Fruit fly (Drosophila melanogaster) whole organism, pupa: ENCODE data around the gene CG3285.

Experiments used
- CG10348 ChIP-seq: fragments of 200-800 bp; sonication (Bioruptor generic); IDR thresholded peaks from 2 replicates; pipeline ENCODE4 v1.3.6; 2022; ENCODE audit warnings: missing biosample characterization, missing genetic modification characterization
- CG12605 ChIP-seq: fragments of 200-800 bp; sonication (Bioruptor generic); IDR thresholded peaks from 2 replicates; pipeline ENCODE4 v1.3.6; 2022; ENCODE audit warnings: missing biosample characterization, missing genetic modification characterization
- CG13204 ChIP-seq: fragments of 200-800 bp; sonication (Bioruptor generic); optimal IDR thresholded peaks from 2 replicates; lab custom pipeline; 2018; ENCODE audit warnings: missing biosample characterization, mild to moderate bottlenecking, missing genetic modification characterization, moderate library complexity
- CG14655 ChIP-seq: fragments of 200-800 bp; sonication (Bioruptor generic); optimal IDR thresholded peaks from 3 replicates; lab custom pipeline; 2017; ENCODE audit warnings: mild to moderate bottlenecking, missing biosample characterization, missing genetic modification reagents, missing genetic modification characterization
- CG15710 ChIP-seq: fragments of 200-800 bp; sonication (Bioruptor generic); optimal IDR thresholded peaks from 2 replicates; lab custom pipeline; 2018; ENCODE audit warnings: missing biosample characterization, mild to moderate bottlenecking, missing genetic modification characterization, moderate library complexity
- CG17806 ChIP-seq: fragments of 200-800 bp; sonication (Bioruptor generic); optimal IDR thresholded peaks from 2 replicates; lab custom pipeline; 2018; ENCODE audit warnings: missing biosample characterization, mild to moderate bottlenecking, missing genetic modification characterization, moderate library complexity
- CG32121 ChIP-seq: fragments of 200-800 bp; sonication (Bioruptor generic); IDR thresholded peaks from 2 replicates; pipeline ENCODE4 v1.3.6; 2022; ENCODE audit warnings: missing biosample characterization, missing genetic modification characterization
- CG34367 ChIP-seq: fragments of 200-800 bp; sonication (Bioruptor generic); optimal IDR thresholded peaks from 2 replicates; lab custom pipeline; 2018; ENCODE audit warnings: missing biosample characterization, mild to moderate bottlenecking, missing genetic modification characterization
- CG4496 ChIP-seq: fragments of 200-800 bp; sonication (Bioruptor generic); IDR thresholded peaks from 3 replicates; pipeline ENCODE4 v1.3.6; 2022; ENCODE audit warnings: missing biosample characterization, missing genetic modification characterization
- CG8159 ChIP-seq: fragments of 200-800 bp; sonication (Bioruptor generic); optimal IDR thresholded peaks from 3 replicates; lab custom pipeline; 2018; ENCODE audit warnings: missing biosample characterization, mild to moderate bottlenecking, missing genetic modification characterization, moderate library complexity
- CG8301 ChIP-seq: fragments of 200-800 bp; sonication (Bioruptor generic); optimal IDR thresholded peaks from 2 replicates; lab custom pipeline; 2018; ENCODE audit warnings: missing biosample characterization, mild to moderate bottlenecking, missing genetic modification characterization
- CG9948 ChIP-seq: fragments of 200-800 bp; sonication (Bioruptor generic); optimal IDR thresholded peaks from 2 replicates; lab custom pipeline; 2018; ENCODE audit warnings: missing biosample characterization, mild to moderate bottlenecking, missing genetic modification characterization, moderate library complexity
- D1 ChIP-seq: fragments of 200-800 bp; sonication (Bioruptor generic); optimal IDR thresholded peaks from 2 replicates; lab custom pipeline; 2018; ENCODE audit warnings: missing biosample characterization, mild to moderate bottlenecking, missing genetic modification characterization, moderate library complexity
- EcR ChIP-seq: fragments of 200-800 bp; sonication (Bioruptor generic); optimal IDR thresholded peaks from 3 replicates; lab custom pipeline; 2019; ENCODE audit warnings: missing biosample characterization, missing genetic modification characterization, mild to moderate bottlenecking, moderate library complexity, missing genetic modification reagents
- Ets98B ChIP-seq: fragments of 200-800 bp; sonication (Bioruptor generic); IDR thresholded peaks from 2 replicates; pipeline ENCODE4 v1.3.6; 2022; ENCODE audit warnings: missing biosample characterization, missing genetic modification characterization
- Pif1A ChIP-seq: fragments of 200-800 bp; sonication (Bioruptor generic); optimal IDR thresholded peaks from 3 replicates; lab custom pipeline; 2016; ENCODE audit warnings: missing biosample characterization, missing genetic modification characterization
- Pif1B ChIP-seq: fragments of 200-800 bp; sonication (Bioruptor generic); optimal IDR thresholded peaks from 3 replicates; lab custom pipeline; 2016; ENCODE audit warnings: missing biosample characterization, missing genetic modification characterization
- Snoo ChIP-seq: fragments of 200-800 bp; sonication (Bioruptor generic); optimal IDR thresholded peaks from 3 replicates; lab custom pipeline; 2017; ENCODE audit warnings: missing biosample characterization, mild to moderate bottlenecking, missing genetic modification characterization, inconsistent platforms
- fd96Ca ChIP-seq: fragments of 200-800 bp; sonication (Bioruptor generic); IDR thresholded peaks from 3 replicates; pipeline ENCODE4 v1.3.6; 2022; ENCODE audit warnings: missing biosample characterization, missing genetic modification characterization
- gl ChIP-seq: fragments of 200-800 bp; sonication (Bioruptor generic); optimal IDR thresholded peaks from 2 replicates; lab custom pipeline; 2018; ENCODE audit warnings: missing biosample characterization, mild to moderate bottlenecking, missing genetic modification characterization
- rn ChIP-seq: fragments of 200-800 bp; sonication (Bioruptor generic); IDR thresholded peaks from 2 replicates; pipeline ENCODE4 v1.3.6; 2022; ENCODE audit warnings: missing biosample characterization, missing genetic modification characterization

Gene CG3285

DNA sequence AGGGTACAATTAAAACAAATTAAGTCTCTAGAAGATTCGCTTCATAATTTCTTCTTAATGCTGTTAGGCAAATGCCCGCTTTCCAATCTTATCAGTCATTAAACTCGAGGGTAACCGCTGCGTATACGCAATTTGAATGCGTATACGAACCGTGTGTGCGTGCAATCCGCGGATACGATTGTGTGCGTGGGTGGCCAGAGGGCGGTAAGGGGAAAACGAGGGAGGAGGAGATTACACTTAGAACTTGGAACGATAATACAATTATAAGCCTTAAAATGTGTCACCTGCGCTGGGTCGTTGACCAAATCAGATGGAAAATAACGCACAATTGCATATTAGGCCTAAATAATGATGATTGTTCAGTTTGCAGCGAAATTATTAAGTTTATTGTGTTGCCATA, 25.1 kb downstream of the CG3285 start:
- TF ChIP-seq fd96Ca (GFP tag; lab: Robert Waterston, UW) (peak; percentile 47; the same call in 1 of the 3 replicates), CG4496 (no peak)

DNA sequence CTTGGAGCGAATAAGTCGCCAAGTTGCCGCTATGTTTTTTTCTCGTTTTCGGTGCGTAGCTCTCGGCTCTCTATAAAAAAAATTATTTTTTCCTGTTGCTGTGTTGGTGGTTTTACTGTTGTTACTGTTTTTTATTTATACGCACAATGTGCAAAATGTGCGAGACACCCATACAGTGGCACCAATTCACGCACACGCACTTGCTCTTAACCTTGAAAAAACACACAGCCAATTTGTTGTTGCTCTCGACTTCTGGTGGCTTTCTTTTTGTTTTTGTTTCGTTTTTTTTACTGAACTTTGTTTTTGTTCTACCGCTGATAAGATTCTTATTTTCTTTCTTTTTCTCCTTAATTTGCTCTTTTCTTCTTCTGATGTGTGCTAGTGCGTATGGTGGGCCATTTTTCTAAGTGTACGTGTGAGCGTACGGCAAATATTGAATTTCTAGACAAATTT, 25.5 kb downstream of the CG3285 start:
- TF ChIP-seq rn (GFP tag; lab: Robert Waterston, UW) = no peak
- no peak for TF ChIP-seq CG14655 (GFP tag; lab: Kevin White, UChicago)
- TF ChIP-seq Ets98B = 0 out of 2 replicates have a peak, but pooled peaks have one; percentile 22
- TF ChIP-seq CG12605 (GFP tag; lab: Robert Waterston, UW) = 0 out of 2 replicates have a peak, but pooled peaks have one; percentile 54
- TF ChIP-seq CG8159 = peak; percentile 82
- no peak for TF ChIP-seq CG10348
- TF ChIP-seq Pif1B (GFP tag; lab: Kevin White, UChicago) = peak; percentile 70
- TF ChIP-seq CG34367 (tag; lab: Kevin White, UChicago) = peak; percentile 80
- peak; percentile 20 for TF ChIP-seq Snoo (tag; lab: Kevin White, UChicago)
- peak; percentile 74 for TF ChIP-seq CG17806
- peak; percentile 83 for TF ChIP-seq Pif1A (GFP tag; lab: Kevin White, UChicago)
- TF ChIP-seq CG32121 (GFP tag; lab: Robert Waterston, UW) = peak; percentile 52
- TF ChIP-seq EcR = peak; percentile 78
- TF ChIP-seq CG8301 (tag; lab: Kevin White, UChicago) = peak; percentile 31
- TF ChIP-seq D1 (tag; lab: Kevin White, UChicago) = no peak
- 0 out of 3 replicates have a peak, but pooled peaks have one; percentile 16 for TF ChIP-seq fd96Ca (GFP tag; lab: Robert Waterston, UW)
- peak; percentile 72 for TF ChIP-seq CG9948 (tag; lab: Kevin White, UChicago)
- TF ChIP-seq CG13204 (GFP tag; lab: Kevin White, UChicago) = peak; percentile 96
- TF ChIP-seq gl (tag; lab: Kevin White, UChicago) = peak; percentile 91
- peak; percentile 52; the same call in 2 of the 3 replicates for TF ChIP-seq CG4496
- TF ChIP-seq CG15710 (tag; lab: Kevin White, UChicago) = peak; percentile 81

dm6 chr2L:3356790-3357696, 26.3 kb downstream of the CG3285 start, which contains the start of gene CG8838:
Gene CG8838 (plus strand): TSS chr2L:3357646.
- TF ChIP-seq rn (GFP tag; lab: Robert Waterston, UW) (no peak), CG15710 (tag; lab: Kevin White, UChicago) (no peak), CG17806 (no peak), CG14655 (GFP tag; lab: Kevin White, UChicago) (no peak), gl (tag; lab: Kevin White, UChicago) (no peak), Pif1A (GFP tag; lab: Kevin White, UChicago) (no peak), Ets98B (no peak)

DNA sequence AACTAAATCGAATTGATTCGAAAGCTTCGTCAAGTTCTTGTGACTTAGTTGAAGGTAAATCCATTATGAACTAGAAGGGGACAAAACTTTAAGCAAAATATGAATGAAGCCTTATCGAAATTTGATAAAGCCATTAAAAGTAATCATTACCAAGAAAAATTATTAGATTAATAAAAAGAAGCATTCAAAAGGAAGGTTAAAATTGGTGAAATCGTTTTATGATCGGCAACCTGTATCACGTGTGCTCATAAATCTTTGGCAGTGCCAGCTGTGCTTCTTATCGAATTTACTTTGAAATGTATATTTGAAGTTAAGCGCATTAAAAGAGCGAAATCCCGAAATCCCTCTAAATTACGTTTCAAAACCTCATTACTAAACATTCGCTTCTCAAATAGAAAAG, 31.1 kb downstream of the CG3285 start:
- TF ChIP-seq CG12605 (GFP tag; lab: Robert Waterston, UW) (no peak), rn (GFP tag; lab: Robert Waterston, UW) (no peak), CG34367 (tag; lab: Kevin White, UChicago) (no peak)

DNA sequence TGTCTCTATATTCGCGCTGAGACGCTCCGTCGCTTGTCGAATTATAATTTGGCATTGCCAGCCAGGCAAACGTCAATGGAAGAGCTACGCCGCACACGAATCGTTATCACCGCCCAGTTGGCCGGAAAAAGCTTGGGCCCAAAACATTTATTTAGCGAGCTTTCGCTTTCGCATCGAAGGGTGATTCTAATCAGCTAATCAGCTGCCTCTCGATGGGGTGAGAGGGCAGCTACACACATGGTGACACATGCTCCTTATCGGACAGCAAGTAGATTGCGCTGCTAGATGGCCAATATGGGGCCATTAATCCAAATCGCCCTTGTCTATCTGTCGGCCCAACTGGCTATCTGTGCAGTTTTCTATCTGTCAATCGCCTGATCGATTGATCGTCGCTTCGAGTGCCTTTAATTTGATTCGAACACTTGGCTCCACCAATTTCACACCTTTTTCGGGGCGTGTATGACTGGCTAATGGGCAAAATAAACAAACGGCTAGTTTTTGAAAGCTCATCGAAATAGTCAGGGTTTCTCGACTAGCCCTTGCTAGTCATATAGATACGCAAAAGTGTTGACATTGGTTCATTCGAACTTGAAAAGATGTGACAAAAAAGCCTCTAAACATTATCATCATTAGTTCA, 35.4 kb downstream of the CG3285 start:
- no peak for TF ChIP-seq CG8159

DNA sequence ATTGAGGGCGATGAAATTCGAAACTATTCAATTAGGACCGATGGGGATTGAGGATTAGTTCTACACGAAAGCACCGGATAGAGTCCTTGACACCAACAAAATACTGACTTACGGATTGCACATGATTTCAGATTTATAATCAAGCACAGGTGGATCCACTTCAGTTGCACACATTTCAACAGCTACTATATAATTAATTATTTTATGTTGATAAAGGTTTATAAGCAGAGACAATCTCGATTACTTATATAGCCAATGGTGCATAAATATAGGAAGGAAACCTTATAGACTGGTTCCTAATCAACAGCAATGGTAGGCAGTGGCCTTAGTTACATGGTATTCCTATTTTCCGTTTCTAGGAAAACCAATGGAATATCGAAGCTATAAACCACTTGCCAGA, 37.7 kb downstream of the CG3285 start:
- TF ChIP-seq CG4496 = no peak
- TF ChIP-seq CG8301 (tag; lab: Kevin White, UChicago) = no peak
- no peak for TF ChIP-seq CG17806
- no peak for TF ChIP-seq Pif1A (GFP tag; lab: Kevin White, UChicago)
- no peak for TF ChIP-seq CG13204 (GFP tag; lab: Kevin White, UChicago)
- no peak for TF ChIP-seq CG34367 (tag; lab: Kevin White, UChicago)
- TF ChIP-seq CG8159 = no peak
- TF ChIP-seq CG32121 (GFP tag; lab: Robert Waterston, UW) = no peak
- no peak for TF ChIP-seq gl (tag; lab: Kevin White, UChicago)
- no peak for TF ChIP-seq CG15710 (tag; lab: Kevin White, UChicago)
- TF ChIP-seq Pif1B (GFP tag; lab: Kevin White, UChicago) = no peak
- TF ChIP-seq EcR = no peak
- no peak for TF ChIP-seq D1 (tag; lab: Kevin White, UChicago)
- TF ChIP-seq Ets98B = no peak
- TF ChIP-seq Snoo (tag; lab: Kevin White, UChicago) = no peak
